Worm (Caenorhabditis elegans): Measurements from ENCODE around the gene dnj-20.

The dnj-20 gene

ce11 chrII:9614728-9615127 lies 9.2 kb downstream of the dnj-20 start, which contains the start of gene hlh-6:
TSS of gene hlh-6 (minus strand) at chrII:9614828.
- TF ChIP-seq ama-1 (optimal IDR thresholded peaks at IDR 0.05) (no peak), ceh-31 (tag; optimal IDR thresholded peaks at IDR 0.05) (no peak), ceh-6 (GFP tag; optimal IDR thresholded peaks at IDR 0.05) (no peak), pag-3 (tag; optimal IDR thresholded peaks at IDR 0.05; ENCODE audit: borderline replicate concordance) (no peak), fax-1 (tag; optimal IDR thresholded peaks at IDR 0.05) (no peak), nhr-232 (tag; optimal IDR thresholded peaks at IDR 0.05) (no peak), ceh-14 (tag; optimal IDR thresholded peaks at IDR 0.05) (no peak), pha-4 (tag; optimal IDR thresholded peaks at IDR 0.05) (no peak), ceh-9 (tag; optimal IDR thresholded peaks at IDR 0.05) (no peak), Y22D7AL.16 (tag; optimal IDR thresholded peaks at IDR 0.05) (no peak), pros-1 (tag; optimal IDR thresholded peaks at IDR 0.05) (no peak), pha-2 (tag; optimal IDR thresholded peaks at IDR 0.05) (no peak), T23F11.4 (GFP tag; optimal IDR thresholded peaks at IDR 0.05) (no peak), elt-4 (tag; optimal IDR thresholded peaks at IDR 0.05) (no peak), nhr-11 (tag; optimal IDR thresholded peaks at IDR 0.05) (no peak)

- no peak for TF ChIP-seq tbx-7 (tag; optimal IDR thresholded peaks at IDR 0.05)
- TF ChIP-seq ceh-14 (tag; optimal IDR thresholded peaks at IDR 0.05) = no peak
- TF ChIP-seq ceh-18 (tag; optimal IDR thresholded peaks at IDR 0.05) = no peak
- no peak for TF ChIP-seq ceh-19 (GFP tag; optimal IDR thresholded peaks at IDR 0.05)
- no peak for TF ChIP-seq ztf-16 (tag; optimal IDR thresholded peaks at IDR 0.05)
- no peak for TF ChIP-seq elt-2 (tag; optimal IDR thresholded peaks at IDR 0.05)
- TF ChIP-seq K09A11.1 (tag; optimal IDR thresholded peaks at IDR 0.05; ENCODE audit: insufficient read depth) = no peak
- no peak for TF ChIP-seq hlh-15 (tag; optimal IDR thresholded peaks at IDR 0.05)
- no peak for TF ChIP-seq pha-2 (tag; optimal IDR thresholded peaks at IDR 0.05)
- no peak for TF ChIP-seq ama-1 (optimal IDR thresholded peaks at IDR 0.05)
Observed at ce11 chrII:9611347-9611923, 12.5 kb downstream of the dnj-20 start, which contains the start of the genes T15H9.5 and T15H9.4. TSS of gene T15H9.5 (minus strand) at chrII:9611447. TSS of gene T15H9.4 (plus strand) at chrII:9611873.

ce11 chrII:9609296-9609695 lies 14.7 kb downstream of the dnj-20 start, which contains the start of gene pap-2:
TSS of gene pap-2 (minus strand) at chrII:9609396.
- TF ChIP-seq C08G9.2 (tag; optimal IDR thresholded peaks at IDR 0.05) (no peak), pqm-1 (tag; optimal IDR thresholded peaks at IDR 0.05) (no peak), rnt-1 (tag; optimal IDR thresholded peaks at IDR 0.05) (no peak), gmeb-2 (tag; optimal IDR thresholded peaks at IDR 0.05) (no peak), odd-2 (tag; optimal IDR thresholded peaks at IDR 0.05) (no peak), pros-1 (tag; optimal IDR thresholded peaks at IDR 0.05) (no peak), ceh-2 (tag; optimal IDR thresholded peaks at IDR 0.05) (no peak), pag-3 (tag; optimal IDR thresholded peaks at IDR 0.05; ENCODE audit: borderline replicate concordance) (no peak), pha-4 (tag; optimal IDR thresholded peaks at IDR 0.05) (no peak), ceh-18 (tag; optimal IDR thresholded peaks at IDR 0.05) (no peak), K09A11.1 (tag; optimal IDR thresholded peaks at IDR 0.05; ENCODE audit: insufficient read depth) (no peak), ceh-6 (GFP tag; optimal IDR thresholded peaks at IDR 0.05) (no peak), fax-1 (tag; optimal IDR thresholded peaks at IDR 0.05) (no peak), ets-4 (tag; optimal IDR thresholded peaks at IDR 0.05) (no peak), dve-1 (tag; optimal IDR thresholded peaks at IDR 0.05) (no peak), hlh-15 (tag; optimal IDR thresholded peaks at IDR 0.05) (no peak)

ce11 chrII:9607137-9607536 lies 16.8 kb downstream of the dnj-20 start:
- TF ChIP-seq ceh-6 (GFP tag; optimal IDR thresholded peaks at IDR 0.05) (no peak), fkh-6 (tag; optimal IDR thresholded peaks at IDR 0.05) (no peak), lim-6 (tag; optimal IDR thresholded peaks at IDR 0.05) (no peak), fkh-10 (GFP tag; optimal IDR thresholded peaks at IDR 0.05) (no peak), pat-9 (tag; optimal IDR thresholded peaks at IDR 0.05) (no peak), ets-4 (tag; optimal IDR thresholded peaks at IDR 0.05) (no peak), ztf-16 (tag; optimal IDR thresholded peaks at IDR 0.05) (no peak), sox-2 (GFP tag; IDR thresholded peaks at IDR 0.05) (no peak), hlh-8 (tag; optimal IDR thresholded peaks at IDR 0.05) (no peak), ref-2 (tag; optimal IDR thresholded peaks at IDR 0.05) (no peak), hlh-6 (tag; optimal IDR thresholded peaks at IDR 0.05) (no peak), F13H6.1 (tag; optimal IDR thresholded peaks at IDR 0.05) (no peak), gmeb-2 (tag; optimal IDR thresholded peaks at IDR 0.05) (no peak), C08G9.2 (tag; optimal IDR thresholded peaks at IDR 0.05) (no peak), ceh-24 (tag; optimal IDR thresholded peaks at IDR 0.05) (no peak)
